Fruit fly (Drosophila melanogaster) whole organism, embryonic: ENCODE results near the gene mus301.
A peak's percentile ranks its signal among the peaks of the same experiment; 100 is the strongest.

Experiments
- Ada2b ChIP-seq: fragments of 200-800 bp; sonication (Bioruptor generic); IDR thresholded peaks from 2 replicates; pipeline ENCODE4 v1.3.6; 2022; ENCODE audit warnings: missing biosample characterization, missing genetic modification characterization
- B-H1 ChIP-seq: fragments of 200-800 bp; sonication (Bioruptor generic); IDR thresholded peaks from 3 replicates; pipeline ENCODE4 v1.3.6; 2022; ENCODE audit warnings: missing biosample characterization, missing genetic modification characterization
- BEAF-32 ChIP-seq: fragments of 200-800 bp; sonication (Bioruptor generic); optimal IDR thresholded peaks from 3 replicates; lab custom pipeline; 2017; ENCODE audit warnings: missing biosample characterization, missing genetic modification characterization, mild to moderate bottlenecking, moderate library complexity, missing genetic modification reagents
- CG10321 ChIP-seq: fragments of 200-800 bp; sonication (Bioruptor generic); IDR thresholded peaks from 2 replicates; pipeline ENCODE4 v1.3.6; 2022; ENCODE audit warnings: missing biosample characterization, missing genetic modification characterization
- CG10654 ChIP-seq: fragments of 200-800 bp; sonication (Bioruptor generic); optimal IDR thresholded peaks from 2 replicates; lab custom pipeline; 2016; ENCODE audit warnings: missing biosample characterization, missing genetic modification characterization
- CG10979 ChIP-seq: fragments of 200-800 bp; sonication (Bioruptor generic); optimal IDR thresholded peaks from 2 replicates; lab custom pipeline; 2018; ENCODE audit warnings: missing biosample characterization, mild to moderate bottlenecking, missing genetic modification characterization, moderate library complexity
- CG12155 ChIP-seq: fragments of 200-800 bp; sonication (Bioruptor generic); optimal IDR thresholded peaks from 3 replicates; lab custom pipeline; 2016; ENCODE audit warnings: missing biosample characterization, missing genetic modification characterization
- CG15479 ChIP-seq: fragments of 200-800 bp; sonication (Bioruptor generic); optimal IDR thresholded peaks from 3 replicates; lab custom pipeline; 2019; ENCODE audit warnings: missing biosample characterization, mild to moderate bottlenecking, missing genetic modification characterization, moderate library complexity
- CG17361 ChIP-seq: fragments of 200-800 bp; sonication (Bioruptor generic); IDR thresholded peaks from 3 replicates; pipeline ENCODE4 v1.3.6; 2022; ENCODE audit warnings: missing biosample characterization, missing genetic modification characterization
- CG2129 ChIP-seq: fragments of 200-800 bp; sonication (Bioruptor generic); IDR thresholded peaks from 2 replicates; pipeline ENCODE4 v1.3.6; 2022; ENCODE audit warnings: missing biosample characterization, missing genetic modification characterization; ENCODE audit not compliant: partially characterized antibody
- CG3065 ChIP-seq: fragments of 200-800 bp; sonication (Bioruptor generic); optimal IDR thresholded peaks from 2 replicates; lab custom pipeline; 2016; ENCODE audit warnings: missing biosample characterization, missing genetic modification characterization
- CG4424 ChIP-seq: fragments of 200-800 bp; sonication (Bioruptor generic); optimal IDR thresholded peaks from 3 replicates; lab custom pipeline; 2016; ENCODE audit warnings: missing biosample characterization, missing genetic modification characterization
- CG4854 ChIP-seq: fragments of 200-800 bp; sonication (Bioruptor generic); optimal IDR thresholded peaks from 2 replicates; lab custom pipeline; 2016; ENCODE audit warnings: missing biosample characterization, missing genetic modification characterization, inconsistent platforms
- CG6765 ChIP-seq: fragments of 200-800 bp; sonication (Bioruptor generic); optimal IDR thresholded peaks from 3 replicates; lab custom pipeline; 2017; ENCODE audit warnings: missing biosample characterization, mild to moderate bottlenecking, missing genetic modification characterization
- CG7987 ChIP-seq: fragments of 200-800 bp; sonication (Bioruptor generic); optimal IDR thresholded peaks from 2 replicates; lab custom pipeline; 2018; ENCODE audit warnings: missing biosample characterization, mild to moderate bottlenecking, missing genetic modification characterization, moderate library complexity
- CG9215 ChIP-seq: fragments of 200-800 bp; sonication (Bioruptor generic); IDR thresholded peaks from 2 replicates; pipeline ENCODE4 v1.3.6; 2022; ENCODE audit warnings: missing biosample characterization, missing genetic modification characterization
- CTCF ChIP-seq: fragments of 200-800 bp; sonication (Bioruptor generic); optimal IDR thresholded peaks from 2 replicates; lab custom pipeline; 2017; ENCODE audit warnings: missing biosample characterization, mild to moderate bottlenecking, missing genetic modification characterization, moderate library complexity
- CrebB ChIP-seq: fragments of 200-800 bp; sonication (Bioruptor generic); optimal IDR thresholded peaks from 3 replicates; lab custom pipeline; 2018; ENCODE audit warnings: missing biosample characterization, mild to moderate bottlenecking, missing genetic modification characterization
- E2f2 ChIP-seq: fragments of 200-800 bp; sonication (Bioruptor generic); IDR thresholded peaks from 2 replicates; pipeline ENCODE4 v1.3.6; 2022; ENCODE audit warnings: missing biosample characterization, missing genetic modification characterization
- Eip74EF ChIP-seq, 2 experiments: fragments of 200-800 bp in 1 of 2; fragments of >200 bp in 1 of 2; sonication (Bioruptor generic) in 1 of 2; optimal IDR thresholded peaks; 2 replicates each; lab custom pipeline; 2017 to 2019; ENCODE audit warnings: missing biosample characterization in 2 of 2, missing genetic modification characterization in 2 of 2, mild to moderate bottlenecking in 1 of 2, moderate library complexity in 1 of 2
- Ets65A ChIP-seq: fragments of 200-800 bp; sonication (Bioruptor generic); peaks from one replicate; lab custom pipeline; 2016; ENCODE audit warnings: missing biosample characterization, missing genetic modification characterization
- Gug ChIP-seq: fragments of 200-800 bp; sonication (Bioruptor generic); IDR thresholded peaks from 4 replicates; pipeline ENCODE4 v1.3.6; 2022; ENCODE audit warnings: missing biosample characterization, missing genetic modification characterization
- HHEX ChIP-seq: fragments of 200-800 bp; sonication (Bioruptor generic); optimal IDR thresholded peaks from 3 replicates; lab custom pipeline; 2017; ENCODE audit warnings: missing biosample characterization, mild to moderate bottlenecking, missing genetic modification characterization, missing genetic modification reagents
- Hmx ChIP-seq: fragments of 200-800 bp; sonication (Bioruptor generic); optimal IDR thresholded peaks from 2 replicates; lab custom pipeline; 2016; ENCODE audit warnings: missing biosample characterization, missing genetic modification characterization
- MBD-R2 ChIP-seq: fragments of 200-800 bp; sonication (Bioruptor generic); IDR thresholded peaks from 2 replicates; pipeline ENCODE4 v1.3.6; 2022; ENCODE audit warnings: missing biosample characterization, missing genetic modification characterization
- Meics ChIP-seq: fragments of 200-800 bp; sonication (Bioruptor generic); optimal IDR thresholded peaks from 2 replicates; lab custom pipeline; 2017; ENCODE audit warnings: missing biosample characterization, mild to moderate bottlenecking, missing genetic modification characterization
- NC2α ChIP-seq: fragments of 200-800 bp; sonication (Bioruptor generic); optimal IDR thresholded peaks from 2 replicates; lab custom pipeline; 2016; ENCODE audit warnings: missing biosample characterization, missing genetic modification characterization
- NK7.1 ChIP-seq: fragments of 200-800 bp; sonication (Bioruptor generic); optimal IDR thresholded peaks from 3 replicates; lab custom pipeline; 2016; ENCODE audit warnings: missing biosample characterization, missing genetic modification characterization
- Ssrp ChIP-seq: fragments of 200-800 bp; sonication (Bioruptor generic); optimal IDR thresholded peaks from 2 replicates; lab custom pipeline; 2018; ENCODE audit warnings: missing biosample characterization, mild to moderate bottlenecking, missing genetic modification characterization, moderate library complexity
- Vsx1 ChIP-seq: fragments of 200-800 bp; sonication (Bioruptor generic); optimal IDR thresholded peaks from 2 replicates; lab custom pipeline; 2017; ENCODE audit warnings: missing biosample characterization, mild to moderate bottlenecking, missing genetic modification characterization, missing genetic modification reagents
- abd-A ChIP-seq: fragments of 200-800 bp; sonication (Bioruptor generic); optimal IDR thresholded peaks from 3 replicates; lab custom pipeline; 2019; ENCODE audit warnings: missing biosample characterization, mild to moderate bottlenecking, missing genetic modification characterization, moderate library complexity
- al ChIP-seq: fragments of 200-800 bp; sonication (Bioruptor generic); IDR thresholded peaks from 2 replicates; pipeline ENCODE4 v1.3.6; 2022; ENCODE audit warnings: missing biosample characterization, missing genetic modification characterization
- ap ChIP-seq: fragments of 200-800 bp; sonication (Bioruptor generic); IDR thresholded peaks from 2 replicates; pipeline ENCODE4 v1.3.6; 2022; ENCODE audit warnings: missing biosample characterization, missing genetic modification characterization
- bowl ChIP-seq: fragments of 200-800 bp; sonication (Bioruptor generic); IDR thresholded peaks from 2 replicates; pipeline ENCODE4 v1.3.6; 2022; ENCODE audit warnings: missing biosample characterization, missing genetic modification characterization
- bsh ChIP-seq, 2 experiments: fragments of 200-800 bp; sonication (Bioruptor generic); optimal IDR thresholded peaks; 2 replicates each; lab custom pipeline; 2017 to 2018; ENCODE audit warnings: mild to moderate bottlenecking in 2 of 2, missing biosample characterization in 2 of 2, missing genetic modification characterization in 2 of 2, moderate library complexity in 1 of 2
- croc ChIP-seq: fragments of 200-800 bp; sonication (Bioruptor generic); conservative IDR thresholded peaks from 3 replicates; pipeline ENCODE4 v1.3.6; 2022; ENCODE audit warnings: missing biosample characterization, missing genetic modification characterization
- dmrt11E ChIP-seq: fragments of 200-800 bp; sonication (Bioruptor generic); optimal IDR thresholded peaks from 3 replicates; lab custom pipeline; 2018; ENCODE audit warnings: missing biosample characterization, mild to moderate bottlenecking, missing genetic modification characterization, moderate library complexity
- en ChIP-seq: fragments of 200-800 bp; sonication (Bioruptor generic); optimal IDR thresholded peaks from 2 replicates; lab custom pipeline; 2016; ENCODE audit warnings: missing biosample characterization, missing genetic modification characterization
- eve ChIP-seq, 2 experiments: fragments of >200 bp; optimal IDR thresholded peaks; 2 replicates each; lab custom pipeline; 2017; ENCODE audit warnings: missing biosample characterization in 2 of 2, missing genetic modification characterization in 2 of 2
- exex ChIP-seq: fragments of 200-800 bp; sonication (Bioruptor generic); optimal IDR thresholded peaks from 4 replicates; lab custom pipeline; 2018; ENCODE audit warnings: missing biosample characterization, mild to moderate bottlenecking, missing genetic modification characterization, moderate library complexity
- gfzf ChIP-seq: fragments of 200-800 bp; sonication (Bioruptor generic); optimal IDR thresholded peaks from 2 replicates; lab custom pipeline; 2016; ENCODE audit warnings: missing biosample characterization, mild to moderate bottlenecking, missing genetic modification characterization, moderate library complexity
- hb ChIP-seq: fragments of 200-800 bp; sonication (Bioruptor generic); IDR thresholded peaks from 3 replicates; pipeline ENCODE4 v1.3.6; 2022; ENCODE audit warnings: missing biosample characterization, missing genetic modification characterization; ENCODE audit not compliant: partially characterized antibody
- inv ChIP-seq: fragments of 200-800 bp; sonication (Bioruptor generic); IDR thresholded peaks from 2 replicates; pipeline ENCODE4 v1.3.6; 2022; ENCODE audit warnings: missing biosample characterization, missing genetic modification characterization; ENCODE audit not compliant: partially characterized antibody
- klu ChIP-seq: fragments of 200-800 bp; sonication (Bioruptor generic); IDR thresholded peaks from 2 replicates; pipeline ENCODE4 v1.3.6; 2022; ENCODE audit warnings: missing biosample characterization, missing genetic modification characterization
- nerfin-1 ChIP-seq: fragments of 200-800 bp; sonication (Bioruptor generic); optimal IDR thresholded peaks from 3 replicates; lab custom pipeline; 2019; ENCODE audit warnings: missing biosample characterization, mild to moderate bottlenecking, missing genetic modification characterization, moderate library complexity
- row ChIP-seq: fragments of 200-800 bp; sonication (Bioruptor generic); IDR thresholded peaks from 3 replicates; pipeline ENCODE4 v1.3.6; 2022; ENCODE audit warnings: missing biosample characterization, missing genetic modification characterization
- sima ChIP-seq: fragments of 200-800 bp; sonication (Bioruptor generic); optimal IDR thresholded peaks from 2 replicates; lab custom pipeline; 2016; ENCODE audit warnings: missing biosample characterization, missing genetic modification characterization
- usp ChIP-seq: fragments of >200 bp; optimal IDR thresholded peaks from 2 replicates; lab custom pipeline; 2017; ENCODE audit warnings: missing biosample characterization, missing genetic modification characterization

Gene mus301

DNA sequence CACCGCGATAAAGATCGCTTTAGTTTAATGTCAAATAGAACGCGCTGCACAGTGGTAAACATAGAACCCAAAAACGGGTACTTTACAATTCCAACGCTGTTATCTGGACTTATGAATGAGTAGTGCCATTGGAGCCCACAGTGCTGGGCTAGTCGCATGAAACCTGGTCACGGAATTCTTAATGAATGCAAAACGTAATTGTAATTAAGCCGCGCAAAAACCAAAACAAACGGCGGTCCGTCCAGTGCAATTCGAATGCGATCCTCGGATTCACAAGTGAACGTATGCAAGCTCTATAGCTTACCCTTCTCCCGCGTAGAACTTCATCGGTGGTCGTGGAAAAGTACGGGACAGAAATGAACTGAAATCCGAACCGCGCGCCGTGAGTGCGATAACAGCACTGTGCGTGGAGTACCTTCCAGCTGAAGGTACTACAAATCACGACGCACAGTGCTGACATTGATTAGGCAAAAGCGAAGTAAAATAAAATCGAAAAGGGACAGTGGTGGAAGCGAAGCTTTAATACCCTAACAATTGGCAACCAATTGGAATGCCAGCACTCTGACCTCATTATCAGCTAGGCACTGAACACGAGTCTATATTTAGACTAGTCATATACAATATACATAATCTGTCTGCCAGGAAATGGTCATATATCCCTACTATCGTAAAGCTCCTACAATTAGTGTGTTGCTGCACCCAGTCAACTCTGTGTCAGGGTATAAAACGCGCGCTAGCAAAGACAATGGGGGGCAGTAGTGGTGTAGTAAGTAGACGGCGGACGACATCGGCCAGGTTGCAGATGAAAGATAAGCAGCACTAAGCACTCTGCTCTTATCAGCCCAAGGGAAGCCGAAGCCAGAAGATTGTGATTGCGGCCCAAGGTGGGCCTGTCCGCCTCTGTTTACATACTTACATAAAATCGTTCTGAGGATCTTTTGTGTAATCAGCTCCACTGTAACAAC, 47.9 kb downstream of the mus301 start (continued):
- TF ChIP-seq CG7987 (GFP tag; lab: Kevin White, UChicago) (peak; percentile 96), sima (GFP tag; lab: Kevin White, UChicago) (no peak), E2f2 (no peak; the same call in 1 of the 2 replicates), B-H1 (GFP tag; lab: Robert Waterston, UW) (no peak; the same call in 2 of the 3 replicates), CG17361 (GFP tag; lab: Robert Waterston, UW) (0 out of 3 replicates have a peak, but pooled peaks have one; percentile 45), CG15479 (GFP tag; lab: Kevin White, UChicago) (no peak), CG10654 (GFP tag; lab: Kevin White, UChicago) (no peak), CG2129 (no peak), Meics (GFP tag; lab: Kevin White, UChicago) (no peak), Gug (GFP tag; lab: Robert Waterston, UW) (peak; percentile 60; the same call in 2 of the 4 replicates), en (GFP tag; lab: Kevin White, UChicago) (no peak), exex (tag; lab: Kevin White, UChicago) (peak; percentile 80), CG6765 (peak; percentile 4), hb (GFP tag; lab: Robert Waterston, UW) (no peak), Ada2b (GFP tag; lab: Robert Waterston, UW) (peak; percentile 55; the same call in 1 of the 2 replicates), CTCF (GFP tag; lab: Kevin White, UChicago) (no peak), BEAF-32 (GFP tag; lab: Kevin White, UChicago) (no peak), ap (GFP tag; lab: Robert Waterston, UW) (no peak), gfzf (GFP tag; lab: Kevin White, UChicago) (no peak), HHEX (peak; percentile 20), abd-A (tag; lab: Kevin White, UChicago) (no peak), CG10321 (GFP tag; lab: Robert Waterston, UW) (no peak), CG10979 (tag; lab: Kevin White, UChicago) (peak; percentile 42), bowl (GFP tag; lab: Robert Waterston, UW) (no peak), CrebB (tag; lab: Kevin White, UChicago) (peak; percentile 48), CG9215 (GFP tag; lab: Robert Waterston, UW) (peak; percentile 38), Eip74EF (GFP tag; optimal IDR thresholded peaks at IDR 0.05; lab: Kevin White, UChicago) (peak in 1 of 2 experiments; percentile 27), NC2α (GFP tag; lab: Kevin White, UChicago) (no peak), inv (no peak), CG3065 (GFP tag; lab: Kevin White, UChicago) (no peak), NK7.1 (GFP tag; lab: Kevin White, UChicago) (no peak), Ets65A (GFP tag; lab: Kevin White, UChicago) (peak; percentile 72), Hmx (GFP tag; lab: Kevin White, UChicago) (no peak), bsh (GFP tag; optimal IDR thresholded peaks at IDR 0.05; lab: Kevin White, UChicago) (peak in 1 of 2 experiments; percentile 34), croc (GFP tag; lab: Robert Waterston, UW) (no peak), al (GFP tag; lab: Robert Waterston, UW) (no peak; the same call in 1 of the 2 replicates), Ssrp (tag; lab: Kevin White, UChicago) (peak; percentile 26), nerfin-1 (tag; lab: Kevin White, UChicago) (peak; percentile 2), eve (GFP tag; optimal IDR thresholded peaks at IDR 0.05; lab: Kevin White, UChicago) (no peak), row (GFP tag; lab: Robert Waterston, UW) (peak; percentile 97), Vsx1 (GFP tag; lab: Kevin White, UChicago) (peak; percentile 47), klu (GFP tag; lab: Robert Waterston, UW) (0 out of 2 replicates have a peak, but pooled peaks have one; percentile 13), MBD-R2 (GFP tag; lab: Robert Waterston, UW) (peak; percentile 6; the same call in 1 of the 2 replicates), usp (no peak), CG4854 (GFP tag; lab: Kevin White, UChicago) (no peak), dmrt11E (tag; lab: Kevin White, UChicago) (no peak), CG12155 (GFP tag; lab: Kevin White, UChicago) (peak; percentile 47), CG4424 (GFP tag; lab: Kevin White, UChicago) (peak; percentile 43)
